Fruit fly (Drosophila melanogaster) whole organism, embryonic: Measurements from ENCODE around the gene RpL23A.

Source experiments
- BEAF-32 ChIP-seq: fragments of 200-800 bp; sonication (Bioruptor generic); optimal IDR thresholded peaks from 3 replicates; lab custom pipeline; 2017; ENCODE audit warnings: missing biosample characterization, missing genetic modification characterization, mild to moderate bottlenecking, moderate library complexity, missing genetic modification reagents
- CG10267 ChIP-seq: fragments of 200-800 bp; sonication (Bioruptor generic); optimal IDR thresholded peaks from 2 replicates; lab custom pipeline; 2018; ENCODE audit warnings: missing biosample characterization, mild to moderate bottlenecking, missing genetic modification characterization, moderate library complexity
- CG11093 ChIP-seq: fragments of 200-800 bp; sonication (Bioruptor generic); IDR thresholded peaks from 3 replicates; pipeline ENCODE4 v1.3.6; 2022; ENCODE audit warnings: missing biosample characterization, missing genetic modification characterization
- CG11504 ChIP-seq: fragments of 200-800 bp; sonication (Bioruptor generic); optimal IDR thresholded peaks from 3 replicates; lab custom pipeline; 2019; ENCODE audit warnings: missing biosample characterization, mild to moderate bottlenecking, missing genetic modification characterization, moderate library complexity
- CG12155 ChIP-seq: fragments of 200-800 bp; sonication (Bioruptor generic); optimal IDR thresholded peaks from 3 replicates; lab custom pipeline; 2016; ENCODE audit warnings: missing biosample characterization, missing genetic modification characterization
- CG12391 ChIP-seq: fragments of 200-800 bp; sonication (Bioruptor generic); optimal IDR thresholded peaks from 3 replicates; lab custom pipeline; 2018; ENCODE audit warnings: missing biosample characterization, mild to moderate bottlenecking, missing genetic modification characterization, moderate library complexity
- CG13287 ChIP-seq: fragments of 200-800 bp; sonication (Bioruptor generic); IDR thresholded peaks from 2 replicates; pipeline ENCODE4 v1.3.6; 2022; ENCODE audit warnings: missing biosample characterization, missing genetic modification characterization; ENCODE audit not compliant: partially characterized antibody
- CG13624 ChIP-seq: fragments of 200-800 bp; sonication (Bioruptor generic); optimal IDR thresholded peaks from 2 replicates; lab custom pipeline; 2016; ENCODE audit warnings: missing biosample characterization, missing genetic modification characterization
- CG1529 ChIP-seq: fragments of 200-800 bp; sonication (Bioruptor generic); optimal IDR thresholded peaks from 3 replicates; lab custom pipeline; 2018; ENCODE audit warnings: missing biosample characterization, missing genetic modification characterization
- CG15514 ChIP-seq: fragments of 200-800 bp; sonication (Bioruptor generic); optimal IDR thresholded peaks from 3 replicates; lab custom pipeline; 2017; ENCODE audit warnings: missing biosample characterization, missing genetic modification characterization, mild to moderate bottlenecking, moderate library complexity, missing genetic modification reagents
- CG16779 ChIP-seq: fragments of 200-800 bp; sonication (Bioruptor generic); IDR thresholded peaks from 2 replicates; pipeline ENCODE4 v1.3.6; 2022; ENCODE audit warnings: missing biosample characterization, missing genetic modification characterization
- CG17359 ChIP-seq: fragments of 200-800 bp; sonication (Bioruptor generic); optimal IDR thresholded peaks from 3 replicates; lab custom pipeline; 2018; ENCODE audit warnings: missing biosample characterization, mild to moderate bottlenecking, missing genetic modification characterization, moderate library complexity
- CG17829 ChIP-seq: fragments of 200-800 bp; optimal IDR thresholded peaks from 2 replicates; lab custom pipeline; 2019; ENCODE audit warnings: missing biosample characterization, mild to moderate bottlenecking, missing genetic modification characterization, moderate library complexity
- CG2116 ChIP-seq: fragments of 200-800 bp; sonication (Bioruptor generic); optimal IDR thresholded peaks from 3 replicates; lab custom pipeline; 2018; ENCODE audit warnings: missing biosample characterization, mild to moderate bottlenecking, missing genetic modification characterization
- CG31441 ChIP-seq: fragments of 200-800 bp; sonication (Bioruptor generic); IDR thresholded peaks from 2 replicates; pipeline ENCODE4 v1.3.6; 2022; ENCODE audit warnings: missing biosample characterization, missing genetic modification characterization
- CG34376 ChIP-seq: fragments of 200-800 bp; sonication (Bioruptor generic); optimal IDR thresholded peaks from 2 replicates; lab custom pipeline; 2018; ENCODE audit warnings: missing biosample characterization, mild to moderate bottlenecking, missing genetic modification characterization
- CG34422 ChIP-seq: fragments of 200-800 bp; sonication (Bioruptor generic); IDR thresholded peaks from 3 replicates; pipeline ENCODE4 v1.3.6; 2022; ENCODE audit warnings: missing biosample characterization, missing genetic modification characterization
- CG3847 ChIP-seq: fragments of 200-800 bp; sonication (Bioruptor generic); IDR thresholded peaks from 2 replicates; pipeline ENCODE4 v1.3.6; 2022; ENCODE audit warnings: missing biosample characterization, missing genetic modification characterization
- CG4854 ChIP-seq: fragments of 200-800 bp; sonication (Bioruptor generic); optimal IDR thresholded peaks from 2 replicates; lab custom pipeline; 2016; ENCODE audit warnings: missing biosample characterization, missing genetic modification characterization, inconsistent platforms
- CG7987 ChIP-seq: fragments of 200-800 bp; sonication (Bioruptor generic); optimal IDR thresholded peaks from 2 replicates; lab custom pipeline; 2018; ENCODE audit warnings: missing biosample characterization, mild to moderate bottlenecking, missing genetic modification characterization, moderate library complexity
- CG8388 ChIP-seq: fragments of 200-800 bp; sonication (Bioruptor generic); optimal IDR thresholded peaks from 2 replicates; lab custom pipeline; 2019; ENCODE audit warnings: missing biosample characterization, mild to moderate bottlenecking, missing genetic modification characterization, moderate library complexity
- Elba2 ChIP-seq: fragments of 200-800 bp; sonication (Bioruptor generic); optimal IDR thresholded peaks from 3 replicates; lab custom pipeline; 2016; ENCODE audit warnings: missing biosample characterization, missing genetic modification characterization
- Ets97D ChIP-seq: fragments of 200-800 bp; sonication (Bioruptor generic); optimal IDR thresholded peaks from 3 replicates; lab custom pipeline; 2016; ENCODE audit warnings: missing biosample characterization, missing genetic modification characterization
- Hsf ChIP-seq: fragments of 200-800 bp; sonication (Bioruptor generic); optimal IDR thresholded peaks from 3 replicates; lab custom pipeline; 2016; ENCODE audit warnings: missing biosample characterization, missing genetic modification characterization
- Jarid2 ChIP-seq: fragments of 200-800 bp; sonication (Bioruptor generic); optimal IDR thresholded peaks from 3 replicates; lab custom pipeline; 2017; ENCODE audit warnings: mild to moderate bottlenecking, missing biosample characterization, missing genetic modification reagents, missing genetic modification characterization
- MESR4 ChIP-seq: fragments of 200-800 bp; sonication (Bioruptor generic); optimal IDR thresholded peaks from 2 replicates; lab custom pipeline; 2018; ENCODE audit warnings: missing biosample characterization, mild to moderate bottlenecking, missing genetic modification characterization, moderate library complexity
- Max ChIP-seq: fragments of 200-800 bp; sonication (Bioruptor generic); optimal IDR thresholded peaks from 2 replicates; lab custom pipeline; 2016; ENCODE audit warnings: missing biosample characterization, mild to moderate bottlenecking, missing genetic modification characterization
- NFAT ChIP-seq: fragments of 200-800 bp; sonication (Bioruptor generic); IDR thresholded peaks from 2 replicates; pipeline ENCODE4 v1.3.6; 2022; ENCODE audit warnings: missing biosample characterization, missing genetic modification characterization
- NK7.1 ChIP-seq: fragments of 200-800 bp; sonication (Bioruptor generic); optimal IDR thresholded peaks from 3 replicates; lab custom pipeline; 2016; ENCODE audit warnings: missing biosample characterization, missing genetic modification characterization
- Opbp ChIP-seq: fragments of 200-800 bp; sonication (Bioruptor generic); IDR thresholded peaks from 3 replicates; pipeline ENCODE4 v1.3.6; 2022; ENCODE audit warnings: missing biosample characterization, missing genetic modification characterization; ENCODE audit not compliant: partially characterized antibody
- Pdp1 ChIP-seq, 2 experiments: fragments of 200-800 bp; sonication (Bioruptor generic); optimal IDR thresholded peaks; 3 replicates each; lab custom pipeline; 2016; ENCODE audit warnings: missing biosample characterization in 2 of 2, missing genetic modification characterization in 2 of 2, mild to moderate bottlenecking in 1 of 2, moderate library complexity in 1 of 2
- TFAM ChIP-seq: fragments of 200-800 bp; sonication (Bioruptor generic); optimal IDR thresholded peaks from 2 replicates; lab custom pipeline; 2017; ENCODE audit warnings: missing biosample characterization, missing genetic modification characterization, inconsistent platforms
- Xbp1 ChIP-seq: fragments of 200-800 bp; sonication (Bioruptor generic); optimal IDR thresholded peaks from 3 replicates; lab custom pipeline; 2016; ENCODE audit warnings: missing biosample characterization, mild to moderate bottlenecking, missing genetic modification characterization
- YL-1 ChIP-seq: fragments of 200-800 bp; sonication (Bioruptor generic); optimal IDR thresholded peaks from 3 replicates; lab custom pipeline; 2017; ENCODE audit warnings: missing biosample characterization, mild to moderate bottlenecking, missing genetic modification characterization
- amos ChIP-seq: fragments of 200-800 bp; sonication (Bioruptor generic); IDR thresholded peaks from 2 replicates; pipeline ENCODE4 v1.3.6; 2022; ENCODE audit warnings: missing biosample characterization, missing genetic modification characterization; ENCODE audit not compliant: partially characterized antibody
- az2 ChIP-seq: fragments of 200-800 bp; sonication (Bioruptor generic); optimal IDR thresholded peaks from 3 replicates; lab custom pipeline; 2016; ENCODE audit warnings: missing biosample characterization, missing genetic modification characterization
- bab2 ChIP-seq: fragments of 200-800 bp; sonication (Bioruptor generic); optimal IDR thresholded peaks from 2 replicates; lab custom pipeline; 2016; ENCODE audit warnings: missing biosample characterization, missing genetic modification characterization
- fu2 ChIP-seq: fragments of 200-800 bp; sonication (Bioruptor generic); optimal IDR thresholded peaks from 2 replicates; lab custom pipeline; 2016; ENCODE audit warnings: missing biosample characterization, missing genetic modification characterization
- inv ChIP-seq: fragments of 200-800 bp; sonication (Bioruptor generic); IDR thresholded peaks from 2 replicates; pipeline ENCODE4 v1.3.6; 2022; ENCODE audit warnings: missing biosample characterization, missing genetic modification characterization; ENCODE audit not compliant: partially characterized antibody
- kah ChIP-seq: fragments of 200-800 bp; sonication (Bioruptor generic); optimal IDR thresholded peaks from 2 replicates; lab custom pipeline; 2018; ENCODE audit warnings: missing biosample characterization, mild to moderate bottlenecking, missing genetic modification characterization
- maf-S ChIP-seq: fragments of 200-800 bp; sonication (Bioruptor generic); optimal IDR thresholded peaks from 2 replicates; lab custom pipeline; 2016; ENCODE audit warnings: missing biosample characterization, missing genetic modification characterization
- nerfin-2 ChIP-seq: fragments of 200-800 bp; sonication (Bioruptor generic); IDR thresholded peaks from 2 replicates; pipeline ENCODE4 v1.3.6; 2022; ENCODE audit warnings: missing biosample characterization, missing genetic modification characterization; ENCODE audit not compliant: partially characterized antibody
- nmo ChIP-seq: fragments of 200-800 bp; sonication (Bioruptor generic); optimal IDR thresholded peaks from 2 replicates; lab custom pipeline; 2018; ENCODE audit warnings: missing biosample characterization, mild to moderate bottlenecking, missing genetic modification characterization, moderate library complexity
- pho ChIP-seq: fragments of 200-800 bp; sonication (Bioruptor generic); optimal IDR thresholded peaks from 2 replicates; lab custom pipeline; 2016; ENCODE audit warnings: missing biosample characterization, missing genetic modification characterization
- pzg ChIP-seq: fragments of 200-800 bp; sonication (Bioruptor generic); optimal IDR thresholded peaks from 3 replicates; lab custom pipeline; 2018; ENCODE audit warnings: missing biosample characterization, mild to moderate bottlenecking, missing genetic modification characterization, moderate library complexity
- salm ChIP-seq: fragments of 200-800 bp; sonication (Bioruptor generic); optimal IDR thresholded peaks from 2 replicates; lab custom pipeline; 2018; ENCODE audit warnings: missing biosample characterization, mild to moderate bottlenecking, missing genetic modification characterization
- scrt ChIP-seq: fragments of 200-800 bp; sonication (Bioruptor generic); optimal IDR thresholded peaks from 2 replicates; lab custom pipeline; 2018; ENCODE audit warnings: missing biosample characterization, mild to moderate bottlenecking, missing genetic modification characterization, moderate library complexity
- sisA ChIP-seq: fragments of 200-800 bp; sonication (Bioruptor generic); IDR thresholded peaks from 2 replicates; pipeline ENCODE4 v1.3.6; 2022; ENCODE audit warnings: missing biosample characterization, missing genetic modification characterization

Gene RpL23A

DNA sequence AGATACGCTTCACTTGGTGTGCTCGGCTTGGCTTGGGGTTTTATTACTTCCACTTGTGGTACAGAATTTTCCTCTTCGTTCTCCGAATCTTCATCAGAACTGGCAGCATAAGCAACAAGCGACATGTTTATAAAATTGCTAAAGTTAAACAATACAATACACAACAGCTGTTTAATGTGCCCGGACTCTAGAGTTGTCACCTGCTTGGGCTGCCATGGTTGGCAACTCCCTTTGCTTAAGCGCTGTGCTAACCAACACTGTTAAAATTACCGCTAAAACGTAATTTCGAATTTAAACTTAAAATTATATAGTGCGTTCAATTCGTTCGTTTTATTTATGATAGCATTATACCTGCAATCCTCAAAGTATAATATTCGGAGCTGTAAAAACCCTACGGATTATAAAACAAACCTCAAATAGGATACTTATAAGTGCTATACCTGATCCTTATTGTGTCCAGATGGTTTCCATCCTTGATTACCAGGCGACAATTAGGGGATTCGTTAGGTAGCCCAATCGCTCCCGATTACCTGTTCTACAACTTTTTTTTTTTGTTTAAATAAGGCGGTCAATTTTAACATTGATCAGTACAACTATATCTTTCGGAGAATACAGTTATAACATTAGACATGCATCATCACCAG is 21.1 kb downstream of the RpL23A start, which contains the start of the genes CG17249 and Bro (continued):
- TF ChIP-seq CG7987 (GFP tag; lab: Kevin White, UChicago) (peak; percentile 8), nmo (GFP tag; lab: Kevin White, UChicago) (peak; percentile 31), TFAM (no peak), nerfin-2 (GFP tag; lab: Robert Waterston, UW) (no peak), CG17829 (peak; percentile 3), CG2116 (peak; percentile 45), Xbp1 (GFP tag; lab: Kevin White, UChicago) (peak; percentile 68), bab2 (GFP tag; lab: Kevin White, UChicago) (peak; percentile 14), MESR4 (GFP tag; lab: Kevin White, UChicago) (peak; percentile 78), NK7.1 (GFP tag; lab: Kevin White, UChicago) (peak; percentile 28), kah (GFP tag; lab: Kevin White, UChicago) (peak; percentile 29), CG4854 (GFP tag; lab: Kevin White, UChicago) (peak; percentile 94), CG11504 (tag; lab: Kevin White, UChicago) (no peak), CG12155 (peak; percentile 43), Elba2 (peak; percentile 91), CG3847 (GFP tag; lab: Robert Waterston, UW) (peak; percentile 93), CG13287 (GFP tag; lab: Robert Waterston, UW) (peak; percentile 51), pho (GFP tag; lab: Kevin White, UChicago) (peak; percentile 50), Opbp (GFP tag; lab: Robert Waterston, UW) (peak; percentile 52; the same call in 1 of the 3 replicates), CG8388 (GFP tag; lab: Kevin White, UChicago) (peak; percentile 92), Max (GFP tag; lab: Kevin White, UChicago) (peak; percentile 13), salm (tag; lab: Kevin White, UChicago) (no peak), Ets97D (GFP tag; lab: Kevin White, UChicago) (peak; percentile 78), Hsf (peak; percentile 45), CG11093 (GFP tag; lab: Robert Waterston, UW) (no peak), CG13624 (GFP tag; lab: Kevin White, UChicago) (peak; percentile 97), CG34376 (GFP tag; lab: Kevin White, UChicago) (peak; percentile 16), maf-S (GFP tag; lab: Kevin White, UChicago) (peak; percentile 32), pzg (peak; percentile 93), Pdp1 (GFP tag; optimal IDR thresholded peaks at IDR 0.05; lab: Kevin White, UChicago) (peak in 1 of 2 experiments; percentile 62), CG1529 (GFP tag; lab: Kevin White, UChicago) (no peak), BEAF-32 (GFP tag; lab: Kevin White, UChicago) (peak; percentile 39), inv (GFP tag; lab: Robert Waterston, UW) (peak; percentile 29; the same call in 1 of the 2 replicates), sisA (no peak), YL-1 (GFP tag; lab: Kevin White, UChicago) (peak; percentile 27), NFAT (GFP tag; lab: Robert Waterston, UW) (peak; percentile 40; the same call in 1 of the 2 replicates), CG31441 (no peak), Jarid2 (GFP tag; lab: Kevin White, UChicago) (no peak), CG34422 (GFP tag; lab: Robert Waterston, UW) (peak; percentile 49; the same call in 1 of the 3 replicates), az2 (peak; percentile 26), amos (GFP tag; lab: Robert Waterston, UW) (peak; percentile 41; the same call in 1 of the 2 replicates), scrt (peak; percentile 62), CG17359 (tag; lab: Kevin White, UChicago) (no peak), CG10267 (tag; lab: Kevin White, UChicago) (peak; percentile 98), CG12391 (tag; lab: Kevin White, UChicago) (peak; percentile 19), CG16779 (GFP tag; lab: Robert Waterston, UW) (no peak), CG15514 (peak; percentile 85), fu2 (peak; percentile 23)
